Worm (Caenorhabditis elegans): ENCODE data around the gene slc-36.2.
"Not testable (repeated sequence)": the region's sequence is repeated elsewhere in the genome, so short reads cannot be mapped to it uniquely, and the experiment has no call there.

ce11 chrII:573580-573979, 51.2 kb downstream of the slc-36.2 start:
- TF ChIP-seq unc-3 (GFP tag; conservative IDR thresholded peaks at IDR 0.05); unc-3 (tag; optimal IDR thresholded peaks at IDR 0.05); zip-5 (tag; optimal IDR thresholded peaks at IDR 0.05); ceh-19 (GFP tag; optimal IDR thresholded peaks at IDR 0.05); ttx-3 (tag; optimal IDR thresholded peaks at IDR 0.05); ahr-1 (tag; optimal IDR thresholded peaks at IDR 0.05); che-1 (tag; optimal IDR thresholded peaks at IDR 0.05); pha-4 (tag; optimal IDR thresholded peaks at IDR 0.05); syd-9 (tag; optimal IDR thresholded peaks at IDR 0.05); pat-9 (tag; optimal IDR thresholded peaks at IDR 0.05); nhr-11 (tag; optimal IDR thresholded peaks at IDR 0.05); pag-3 (tag; optimal IDR thresholded peaks at IDR 0.05; ENCODE audit: borderline replicate concordance); ztf-16 (tag; optimal IDR thresholded peaks at IDR 0.05): not testable (repeated sequence)
